Worm (Caenorhabditis elegans) whole organism, early embryonic: ENCODE measurements around the gene Y45G12B.3.

Source experiments
- B0310.2 ChIP-seq: sonication (generic microtip); optimal IDR thresholded peaks from 2 replicates; lab custom pipeline; 2016; ENCODE audit warnings: mild to moderate bottlenecking, missing genetic modification characterization, missing compliant biosample characterization
- F13C5.2 ChIP-seq: sonication (generic microtip); optimal IDR thresholded peaks from 2 replicates; lab custom pipeline; 2017; ENCODE audit warnings: mild to moderate bottlenecking, missing genetic modification characterization, inconsistent platforms, missing compliant biosample characterization
- aly-1 ChIP-seq: sonication (generic microtip); optimal IDR thresholded peaks from 2 replicates; lab custom pipeline; 2016; ENCODE audit warnings: missing genetic modification characterization, missing compliant biosample characterization
- ama-1 ChIP-seq: fragments of 150-350 bp; optimal IDR thresholded peaks from 2 replicates; lab custom pipeline; 2014
- ceh-13 ChIP-seq: fragments of 200-800 bp; sonication (Bioruptor generic); optimal IDR thresholded peaks from 2 replicates; lab custom pipeline; 2018; ENCODE audit warnings: mild to moderate bottlenecking, missing genetic modification characterization, missing compliant biosample characterization
- ceh-36 ChIP-seq: sonication (generic microtip); optimal IDR thresholded peaks from 2 replicates; lab custom pipeline; 2016; ENCODE audit warnings: missing genetic modification characterization, inconsistent platforms, missing compliant biosample characterization
- ets-7 ChIP-seq: sonication (generic microtip); optimal IDR thresholded peaks from 2 replicates; lab custom pipeline; 2016; ENCODE audit warnings: missing genotype, missing genetic modification characterization, missing compliant biosample characterization
- flt-1 ChIP-seq: fragments of 200-800 bp; sonication (Bioruptor generic); IDR thresholded peaks from 2 replicates; pipeline ENCODE4 v1.3.6; 2022; ENCODE audit warnings: missing genetic modification characterization, missing compliant biosample characterization
- hmbx-1 ChIP-seq: sonication (generic microtip); optimal IDR thresholded peaks from 2 replicates; lab custom pipeline; 2016; ENCODE audit warnings: mild to moderate bottlenecking, missing genetic modification characterization, missing compliant biosample characterization
- hmg-4 ChIP-seq: fragments of 200-800 bp; sonication (Bioruptor generic); optimal IDR thresholded peaks from 2 replicates; lab custom pipeline; 2018; ENCODE audit warnings: mild to moderate bottlenecking, missing genetic modification characterization, missing compliant biosample characterization
- hnd-1 ChIP-seq: sonication (generic microtip); optimal IDR thresholded peaks from 2 replicates; lab custom pipeline; 2016; ENCODE audit warnings: missing genetic modification characterization, missing compliant biosample characterization
- pes-1 ChIP-seq: fragments of 200-800 bp; sonication (Bioruptor generic); IDR thresholded peaks from 2 replicates; pipeline ENCODE4 v1.3.6; 2022; ENCODE audit warnings: missing genetic modification reagents, missing genetic modification characterization, missing compliant biosample characterization
- scrt-1 ChIP-seq: fragments of 200-800 bp; sonication (Bioruptor generic); IDR thresholded peaks from 2 replicates; pipeline ENCODE4 v1.3.6; 2022; ENCODE audit warnings: missing genetic modification characterization, missing compliant biosample characterization
- sea-1 ChIP-seq: fragments of 200-800 bp; sonication (Bioruptor generic); conservative IDR thresholded peaks from 2 replicates; pipeline ENCODE4 v1.3.6; 2022; ENCODE audit warnings: missing genetic modification characterization, missing compliant biosample characterization
- tbx-11 ChIP-seq: fragments of 200-800 bp; sonication (Bioruptor generic); IDR thresholded peaks from 2 replicates; pipeline ENCODE4 v1.3.6; 2022; ENCODE audit warnings: missing genetic modification characterization, missing compliant biosample characterization
- tbx-37 ChIP-seq: fragments of 200-800 bp; sonication (Bioruptor generic); conservative IDR thresholded peaks from 2 replicates; pipeline ENCODE4 v1.3.6; 2022; ENCODE audit warnings: missing genetic modification reagents, missing genetic modification characterization, missing compliant biosample characterization
- tra-4 ChIP-seq: sonication (generic microtip); optimal IDR thresholded peaks from 2 replicates; lab custom pipeline; 2017; ENCODE audit warnings: missing genetic modification characterization, missing compliant biosample characterization

Gene Y45G12B.3

ce11 chrV:2672603-2673002, 23.5 kb downstream of the Y45G12B.3 start, which contains the start of gene W02G9.3:
TSS of gene W02G9.3 (plus strand) at chrV:2672986.
- no peak for TF ChIP-seq hmg-4 (GFP tag; lab: Kevin White, UChicago)
- no peak for TF ChIP-seq hnd-1 (tag; lab: Kevin White, UChicago)
- TF ChIP-seq tbx-37 (GFP tag; lab: Robert Waterston, UW): no peak
- no peak for TF ChIP-seq aly-1 (tag; lab: Kevin White, UChicago)
- TF ChIP-seq F13C5.2 (tag; lab: Kevin White, UChicago): peak; percentile 48

ce11 chrV:2671155-2671554, 24.9 kb downstream of the Y45G12B.3 start, which contains the start of gene kel-8:
TSS of gene kel-8 (plus strand) at chrV:2671455.
- TF ChIP-seq scrt-1 (GFP tag; lab: Robert Waterston, UW): no peak
- TF ChIP-seq ama-1 (lab: Kevin White, UChicago): no peak
- TF ChIP-seq flt-1 (GFP tag; lab: Robert Waterston, UW): no peak
- no peak for TF ChIP-seq ceh-13 (GFP tag; lab: Kevin White, UChicago)
- no peak for TF ChIP-seq ceh-36 (tag; lab: Kevin White, UChicago)
- TF ChIP-seq B0310.2 (tag; lab: Kevin White, UChicago): no peak
- TF ChIP-seq pes-1 (GFP tag; lab: Robert Waterston, UW): no peak
- TF ChIP-seq hmg-4 (GFP tag; lab: Kevin White, UChicago): no peak
- no peak for TF ChIP-seq tbx-37 (GFP tag; lab: Robert Waterston, UW)
- no peak for TF ChIP-seq hmbx-1 (tag; lab: Kevin White, UChicago)
- no peak for TF ChIP-seq F13C5.2 (tag; lab: Kevin White, UChicago)
- TF ChIP-seq aly-1 (tag; lab: Kevin White, UChicago): no peak
- no peak for TF ChIP-seq tbx-11 (GFP tag; lab: Robert Waterston, UW)
- TF ChIP-seq sea-1 (GFP tag; lab: Robert Waterston, UW): no peak
- TF ChIP-seq hnd-1 (tag; lab: Kevin White, UChicago): no peak
- TF ChIP-seq tra-4: no peak

ce11 chrV:2666600-2666999, 29.5 kb downstream of the Y45G12B.3 start, which contains the start of gene W02G9.4:
TSS of gene W02G9.4 (plus strand) at chrV:2666900.
- TF ChIP-seq ceh-13 (GFP tag; lab: Kevin White, UChicago): no peak
- TF ChIP-seq F13C5.2 (tag; lab: Kevin White, UChicago): no peak
- no peak for TF ChIP-seq ceh-36 (tag; lab: Kevin White, UChicago)
- TF ChIP-seq tbx-11 (GFP tag; lab: Robert Waterston, UW): no peak
- TF ChIP-seq aly-1 (tag; lab: Kevin White, UChicago): no peak
- TF ChIP-seq tbx-37 (GFP tag; lab: Robert Waterston, UW): no peak
- TF ChIP-seq ets-7 (tag; lab: Kevin White, UChicago): no peak
- TF ChIP-seq hmbx-1 (tag; lab: Kevin White, UChicago): no peak
- no peak for TF ChIP-seq ama-1 (lab: Kevin White, UChicago)
- no peak for TF ChIP-seq hnd-1 (tag; lab: Kevin White, UChicago)
- no peak for TF ChIP-seq scrt-1 (GFP tag; lab: Robert Waterston, UW)
- no peak for TF ChIP-seq pes-1 (GFP tag; lab: Robert Waterston, UW)
- no peak for TF ChIP-seq flt-1 (GFP tag; lab: Robert Waterston, UW)
- no peak for TF ChIP-seq sea-1 (GFP tag; lab: Robert Waterston, UW)
- no peak for TF ChIP-seq B0310.2 (tag; lab: Kevin White, UChicago)
- TF ChIP-seq tra-4: no peak
- no peak for TF ChIP-seq hmg-4 (GFP tag; lab: Kevin White, UChicago)

ce11 chrV:2664525-2665053, 31.5 kb downstream of the Y45G12B.3 start, which contains the start of gene ndx-2:
TSS of gene ndx-2 (minus strand) at chrV:2665003.
- TF ChIP-seq hmbx-1 (tag; lab: Kevin White, UChicago) (no peak), B0310.2 (tag; lab: Kevin White, UChicago) (no peak), tbx-11 (GFP tag; lab: Robert Waterston, UW) (no peak; the same call in 1 of the 2 replicates), ceh-36 (tag; lab: Kevin White, UChicago) (no peak), flt-1 (GFP tag; lab: Robert Waterston, UW) (no peak), scrt-1 (GFP tag; lab: Robert Waterston, UW) (no peak), sea-1 (GFP tag; lab: Robert Waterston, UW) (0 out of 2 replicates have a peak, but pooled peaks have one; percentile 55), tra-4 (no peak), ceh-13 (GFP tag; lab: Kevin White, UChicago) (no peak), ama-1 (lab: Kevin White, UChicago) (no peak), F13C5.2 (tag; lab: Kevin White, UChicago) (no peak), aly-1 (tag; lab: Kevin White, UChicago) (no peak), hmg-4 (GFP tag; lab: Kevin White, UChicago) (peak; percentile 31), hnd-1 (tag; lab: Kevin White, UChicago) (no peak), ets-7 (tag; lab: Kevin White, UChicago) (no peak), pes-1 (GFP tag; lab: Robert Waterston, UW) (peak; percentile 57), tbx-37 (GFP tag; lab: Robert Waterston, UW) (no peak)

ce11 chrV:2660457-2660856, 35.6 kb downstream of the Y45G12B.3 start:
- no peak for TF ChIP-seq ceh-36 (tag; lab: Kevin White, UChicago)
- no peak for TF ChIP-seq ceh-13 (GFP tag; lab: Kevin White, UChicago)

ce11 chrV:2657682-2658081, 38.4 kb downstream of the Y45G12B.3 start:
- no peak for TF ChIP-seq pes-1 (GFP tag; lab: Robert Waterston, UW)
- TF ChIP-seq tbx-11 (GFP tag; lab: Robert Waterston, UW): no peak
- no peak for TF ChIP-seq tbx-37 (GFP tag; lab: Robert Waterston, UW)
- TF ChIP-seq ceh-13 (GFP tag; lab: Kevin White, UChicago): no peak
- TF ChIP-seq hnd-1 (tag; lab: Kevin White, UChicago): no peak
- no peak for TF ChIP-seq hmg-4 (GFP tag; lab: Kevin White, UChicago)
- no peak for TF ChIP-seq scrt-1 (GFP tag; lab: Robert Waterston, UW)
- TF ChIP-seq ets-7 (tag; lab: Kevin White, UChicago): no peak
- no peak for TF ChIP-seq flt-1 (GFP tag; lab: Robert Waterston, UW)
- no peak for TF ChIP-seq ama-1 (lab: Kevin White, UChicago)
- TF ChIP-seq F13C5.2 (tag; lab: Kevin White, UChicago): no peak
